Worm (Caenorhabditis elegans): ENCODE data around the gene F55C10.4.

Gene F55C10.4

ce11 chrV:11386428-11386827, at the start of gene F55C10.4:
Gene F55C10.4 (plus strand): TSS chrV:11386728.
- TF ChIP-seq tbx-2 (tag; optimal IDR thresholded peaks at IDR 0.05) (no peak), syd-9 (tag; optimal IDR thresholded peaks at IDR 0.05) (no peak)

ce11 chrV:11336877-11337276, 49.7 kb upstream of the F55C10.4 start:
- TF ChIP-seq syd-9 (tag; optimal IDR thresholded peaks at IDR 0.05) (no peak), unc-42 (tag; optimal IDR thresholded peaks at IDR 0.05) (peak; percentile 90)

- TF ChIP-seq sox-4 (tag; optimal IDR thresholded peaks at IDR 0.05) = no peak
- no peak for TF ChIP-seq K09A11.1 (tag; optimal IDR thresholded peaks at IDR 0.05; ENCODE audit: insufficient read depth)
- TF ChIP-seq Y22D7AL.16 (tag; optimal IDR thresholded peaks at IDR 0.05) = no peak
- TF ChIP-seq ceh-34 (tag; optimal IDR thresholded peaks at IDR 0.05) = peak; percentile 16
- no peak for TF ChIP-seq fax-1 (tag; optimal IDR thresholded peaks at IDR 0.05)
- TF ChIP-seq che-1 (tag; optimal IDR thresholded peaks at IDR 0.05) = no peak
- TF ChIP-seq ceh-24 (tag; optimal IDR thresholded peaks at IDR 0.05) = no peak
- no peak for TF ChIP-seq pros-1 (tag; optimal IDR thresholded peaks at IDR 0.05)
- TF ChIP-seq hlh-6 (tag; optimal IDR thresholded peaks at IDR 0.05) = no peak
- TF ChIP-seq sox-2 (GFP tag; IDR thresholded peaks at IDR 0.05) = no peak
- no peak for TF ChIP-seq pag-3 (tag; optimal IDR thresholded peaks at IDR 0.05; ENCODE audit: borderline replicate concordance)
- no peak for TF ChIP-seq ets-4 (tag; optimal IDR thresholded peaks at IDR 0.05)
- TF ChIP-seq zip-5 (tag; optimal IDR thresholded peaks at IDR 0.05) = no peak
- peak; percentile 26 for TF ChIP-seq ref-2 (tag; optimal IDR thresholded peaks at IDR 0.05)
- TF ChIP-seq ceh-19 (GFP tag; optimal IDR thresholded peaks at IDR 0.05) = peak; percentile 24
- no peak for TF ChIP-seq pax-1 (tag; optimal IDR thresholded peaks at IDR 0.05)
- TF ChIP-seq fkh-10 (GFP tag; optimal IDR thresholded peaks at IDR 0.05) = no peak
- TF ChIP-seq eyg-1 (tag; optimal IDR thresholded peaks at IDR 0.05) = no peak
- no peak for TF ChIP-seq tbx-7 (tag; optimal IDR thresholded peaks at IDR 0.05)
- TF ChIP-seq ttx-3 (tag; optimal IDR thresholded peaks at IDR 0.05) = no peak
- no peak for TF ChIP-seq ceh-2 (tag; optimal IDR thresholded peaks at IDR 0.05)
- TF ChIP-seq odd-2 (tag; optimal IDR thresholded peaks at IDR 0.05) = no peak
- no peak for TF ChIP-seq hlh-13 (GFP tag; optimal IDR thresholded peaks at IDR 0.05)
- TF ChIP-seq unc-86 (tag; optimal IDR thresholded peaks at IDR 0.05) = no peak
- TF ChIP-seq ceh-45 (GFP tag; IDR thresholded peaks at IDR 0.05) = no peak
- TF ChIP-seq unc-3 (GFP tag; conservative IDR thresholded peaks at IDR 0.05) = no peak
- no peak for TF ChIP-seq unc-3 (tag; optimal IDR thresholded peaks at IDR 0.05)
- peak; percentile 97 for TF ChIP-seq unc-42 (tag; optimal IDR thresholded peaks at IDR 0.05)
- no peak for TF ChIP-seq rnt-1 (tag; optimal IDR thresholded peaks at IDR 0.05)
- TF ChIP-seq ceh-31 (tag; optimal IDR thresholded peaks at IDR 0.05) = peak; percentile 38
- no peak for TF ChIP-seq nhr-232 (tag; optimal IDR thresholded peaks at IDR 0.05)
- TF ChIP-seq tbx-2 (tag; optimal IDR thresholded peaks at IDR 0.05) = peak; percentile 13
- no peak for TF ChIP-seq ceh-9 (tag; optimal IDR thresholded peaks at IDR 0.05)
- TF ChIP-seq K02D7.2 (tag; optimal IDR thresholded peaks at IDR 0.05) = no peak
- TF ChIP-seq unc-55 (GFP tag; optimal IDR thresholded peaks at IDR 0.05) = no peak
- TF ChIP-seq ceh-18 (tag; optimal IDR thresholded peaks at IDR 0.05) = no peak
- TF ChIP-seq gmeb-2 (tag; optimal IDR thresholded peaks at IDR 0.05) = no peak
- TF ChIP-seq ceh-22 (tag; optimal IDR thresholded peaks at IDR 0.05) = no peak
- TF ChIP-seq F13H6.1 (tag; optimal IDR thresholded peaks at IDR 0.05) = no peak
These were observed 45.3 kb upstream of the F55C10.4 start for ce11 chrV:11341130-11341675.

Measured in whole organism, late embryonic.